Worm (Caenorhabditis elegans) whole organism, mixed stage, embryonic: ENCODE data around the gene nlp-63.

Experiments
- flh-1 ChIP-seq: fragments of 200-800 bp; sonication (Bioruptor generic); optimal IDR thresholded peaks from 2 replicates; lab custom pipeline; 2018; ENCODE audit warnings: mild to moderate bottlenecking, missing genetic modification characterization, moderate library complexity, missing compliant biosample characterization
- lin-13 ChIP-seq: fragments of 150-350 bp; optimal IDR thresholded peaks from 2 replicates; lab custom pipeline; 2014; ENCODE audit warnings: missing biosample characterization, missing genetic modification characterization
- sem-2 ChIP-seq: fragments of 200-800 bp; sonication (Bioruptor generic); optimal IDR thresholded peaks from 2 replicates; lab custom pipeline; 2018; ENCODE audit warnings: mild to moderate bottlenecking, missing genetic modification characterization, missing compliant biosample characterization
- ztf-11 ChIP-seq: fragments of 150-350 bp; optimal IDR thresholded peaks from 2 replicates; lab custom pipeline; 2014; ENCODE audit warnings: missing biosample characterization, missing genetic modification characterization

DNA sequence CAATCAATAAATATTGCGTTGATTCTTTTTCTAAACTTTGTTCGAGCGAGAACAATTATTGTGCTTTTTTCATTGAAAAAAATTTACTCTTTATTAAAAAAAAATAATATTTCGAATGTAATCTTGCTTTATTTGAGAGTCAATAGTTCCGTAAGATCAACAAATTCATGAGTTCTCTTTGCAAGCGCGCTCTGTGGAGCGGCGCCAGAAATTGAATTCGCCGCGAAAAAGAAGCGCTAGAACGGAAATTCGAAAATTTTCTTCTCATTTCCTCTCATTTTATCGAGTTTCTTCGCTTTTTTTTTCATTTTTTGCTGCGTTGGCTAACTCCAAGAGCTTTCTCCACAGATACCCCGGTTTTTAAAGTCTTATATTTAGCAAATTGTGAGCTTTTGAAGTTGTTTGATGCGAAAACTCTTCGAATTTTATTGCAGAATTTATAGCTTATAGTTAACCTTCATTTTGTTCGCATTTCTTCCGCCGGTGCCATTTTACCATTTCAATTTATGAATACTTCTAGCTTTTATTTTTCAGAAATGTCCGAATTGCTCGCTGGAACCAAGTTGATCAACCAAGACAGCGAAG is 42.0 kb downstream of the nlp-63 start, which contains the start of gene R05H5.3:
- TF ChIP-seq lin-13 (tag; lab: Kevin White, UChicago) (no peak), ztf-11 (tag; lab: Kevin White, UChicago) (no peak), flh-1 (GFP tag; lab: Kevin White, UChicago) (no peak), sem-2 (no peak)
